Worm (Caenorhabditis elegans) whole organism, early embryonic: Measurements from ENCODE around the gene R53.4.

ENCODE experiments used
- F13C5.2 ChIP-seq: sonication (generic microtip); optimal IDR thresholded peaks from 2 replicates; lab custom pipeline; 2017; ENCODE audit warnings: mild to moderate bottlenecking, missing genetic modification characterization, inconsistent platforms, missing compliant biosample characterization
- ama-1 ChIP-seq: fragments of 150-350 bp; optimal IDR thresholded peaks from 2 replicates; lab custom pipeline; 2014
- ceh-13 ChIP-seq: fragments of 200-800 bp; sonication (Bioruptor generic); optimal IDR thresholded peaks from 2 replicates; lab custom pipeline; 2018; ENCODE audit warnings: mild to moderate bottlenecking, missing genetic modification characterization, missing compliant biosample characterization
- ets-7 ChIP-seq: sonication (generic microtip); optimal IDR thresholded peaks from 2 replicates; lab custom pipeline; 2016; ENCODE audit warnings: missing genotype, missing genetic modification characterization, missing compliant biosample characterization
- hmg-4 ChIP-seq: fragments of 200-800 bp; sonication (Bioruptor generic); optimal IDR thresholded peaks from 2 replicates; lab custom pipeline; 2018; ENCODE audit warnings: mild to moderate bottlenecking, missing genetic modification characterization, missing compliant biosample characterization
- tra-4 ChIP-seq: sonication (generic microtip); optimal IDR thresholded peaks from 2 replicates; lab custom pipeline; 2017; ENCODE audit warnings: missing genetic modification characterization, missing compliant biosample characterization

- no peak for TF ChIP-seq ama-1 (lab: Kevin White, UChicago)
- no peak for TF ChIP-seq ets-7
- TF ChIP-seq hmg-4 = no peak
- no peak for TF ChIP-seq ceh-13 (GFP tag; lab: Kevin White, UChicago)
- TF ChIP-seq F13C5.2 (tag; lab: Kevin White, UChicago) = no peak
- TF ChIP-seq tra-4 = no peak
Measured at ce11 chrII:10010914-10011313, 43.1 kb upstream of the R53.4 start.
